Worm (Caenorhabditis elegans): ENCODE results near the gene cnc-11.

cnc-11 gene

ce11 chrV:1425595-1425994 lies 16.5 kb upstream of the cnc-11 start, which contains the start of gene R12A1.3:
Gene R12A1.3, minus strand, starts transcription at chrV:1425794.
- TF ChIP-seq set-16 (GFP tag; IDR thresholded peaks at IDR 0.05) = peak; percentile 54; the same call in 1 of the 2 replicates
- no peak for TF ChIP-seq D1046.2 (GFP tag; IDR thresholded peaks at IDR 0.05)

- no peak for TF ChIP-seq madf-9 (GFP tag; conservative IDR thresholded peaks at IDR 0.05)
- no peak for TF ChIP-seq unc-39 (tag; optimal IDR thresholded peaks at IDR 0.05)
- TF ChIP-seq lin-39 (tag; optimal IDR thresholded peaks at IDR 0.05) = no peak
- no peak for TF ChIP-seq Y5F2A.4 (GFP tag; optimal IDR thresholded peaks at IDR 0.05)
- TF ChIP-seq aha-1 (tag) = peak; percentile 90
- no peak for TF ChIP-seq gei-8 (GFP tag; optimal IDR thresholded peaks at IDR 0.05)
- no peak for TF ChIP-seq tag-97 (GFP tag; IDR thresholded peaks at IDR 0.05)
- no peak for TF ChIP-seq mes-2 (tag; optimal IDR thresholded peaks at IDR 0.05; ENCODE audit: poor library complexity, severe bottlenecking)
- no peak for TF ChIP-seq attf-4 (tag; optimal IDR thresholded peaks at IDR 0.05)
- TF ChIP-seq nhr-77 (tag; optimal IDR thresholded peaks at IDR 0.05) = no peak
- no peak for TF ChIP-seq nhr-41 (GFP tag; IDR thresholded peaks at IDR 0.05)
- TF ChIP-seq lin-29 (GFP tag; IDR thresholded peaks at IDR 0.05) = no peak
- no peak for TF ChIP-seq tra-1 (GFP tag; IDR thresholded peaks at IDR 0.05)
- TF ChIP-seq ama-1 (optimal IDR thresholded peaks at IDR 0.05) = no peak
- no peak for TF ChIP-seq nhr-48 (tag; optimal IDR thresholded peaks at IDR 0.05)
- peak in 1 of 2 experiments; percentile 13 for TF ChIP-seq unc-62 (GFP tag; optimal IDR thresholded peaks at IDR 0.05 in 1 of 2)
- no peak for TF ChIP-seq unc-62 (tag; optimal IDR thresholded peaks at IDR 0.05)
- TF ChIP-seq ces-1 (GFP tag; optimal IDR thresholded peaks at IDR 0.05) = no peak
Measured at ce11 chrV:1431702-1432187, 10.4 kb upstream of the cnc-11 start, which contains the start of gene ges-1. Gene ges-1, minus strand, starts transcription at chrV:1432137.

- TF ChIP-seq nhr-28 (tag; optimal IDR thresholded peaks at IDR 0.05) (peak; percentile 87), daf-19 (GFP tag; conservative IDR thresholded peaks at IDR 0.05) (no peak), ztf-7 (tag; optimal IDR thresholded peaks at IDR 0.05) (no peak), aha-1 (tag) (peak; percentile 97), D1046.2 (GFP tag; IDR thresholded peaks at IDR 0.05) (no peak), pqm-1 (tag; optimal IDR thresholded peaks at IDR 0.05) (peak; percentile 64), unc-62 (GFP tag; optimal IDR thresholded peaks at IDR 0.05 in 1 of 2) (peak in 1 of 2 experiments; percentile 87), unc-62 (tag; optimal IDR thresholded peaks at IDR 0.05) (no peak), daf-16 (GFP tag; optimal IDR thresholded peaks at IDR 0.05) (no peak), daf-16 (tag; optimal IDR thresholded peaks at IDR 0.05) (peak; percentile 90), php-3 (GFP tag; IDR thresholded peaks at IDR 0.05) (no peak), dve-1 (tag; optimal IDR thresholded peaks at IDR 0.05; ENCODE audit: insufficient read depth) (peak; percentile 28), rbr-2 (tag; optimal IDR thresholded peaks at IDR 0.05) (no peak), hlh-11 (tag; optimal IDR thresholded peaks at IDR 0.05) (peak; percentile 4), egl-27 (tag; optimal IDR thresholded peaks at IDR 0.05) (no peak)
Measured at ce11 chrV:1432500-1433418, 9.4 kb upstream of the cnc-11 start.

ce11 chrV:1433419-1433765 lies 8.8 kb upstream of the cnc-11 start:
- TF ChIP-seq daf-12 (tag; optimal IDR thresholded peaks at IDR 0.05) (no peak), nhr-111 (GFP tag; optimal IDR thresholded peaks at IDR 0.05) (no peak), lir-3 (tag; optimal IDR thresholded peaks at IDR 0.05) (no peak), F37D6.2 (tag; optimal IDR thresholded peaks at IDR 0.05) (no peak), dve-1 (tag; optimal IDR thresholded peaks at IDR 0.05; ENCODE audit: insufficient read depth) (no peak), ctbp-1 (GFP tag; IDR thresholded peaks at IDR 0.05) (no peak), mdl-1 (tag; optimal IDR thresholded peaks at IDR 0.05) (no peak), madf-5 (GFP tag; IDR thresholded peaks at IDR 0.05) (no peak), egl-27 (tag; optimal IDR thresholded peaks at IDR 0.05) (no peak), vab-7 (GFP tag; IDR thresholded peaks at IDR 0.05) (no peak), skn-1 (tag; optimal IDR thresholded peaks at IDR 0.05) (no peak), lin-15B (tag; optimal IDR thresholded peaks at IDR 0.05) (no peak), zip-11 (GFP tag; IDR thresholded peaks at IDR 0.05) (no peak), ztf-11 (tag; optimal IDR thresholded peaks at IDR 0.05) (no peak), dmd-6 (GFP tag; IDR thresholded peaks at IDR 0.05) (no peak), rbr-2 (tag; optimal IDR thresholded peaks at IDR 0.05) (no peak), hif-1 (tag; optimal IDR thresholded peaks at IDR 0.05) (no peak), lim-7 (GFP tag; IDR thresholded peaks at IDR 0.05) (no peak), F26F4.8 (GFP tag; conservative IDR thresholded peaks at IDR 0.05) (no peak)

All from whole organism, L4 larva.